Worm (Caenorhabditis elegans) whole organism, mixed stage, embryonic: ENCODE results near the gene srxa-8.

ENCODE experiments used
- blmp-1 ChIP-seq: fragments of 150-350 bp; optimal IDR thresholded peaks from 2 replicates; lab custom pipeline; 2014; ENCODE audit warnings: missing biosample characterization, missing genetic modification characterization
- nhr-12 ChIP-seq: fragments of 150-350 bp; optimal IDR thresholded peaks from 2 replicates; lab custom pipeline; 2014; ENCODE audit warnings: missing biosample characterization, missing genetic modification characterization
- pha-4 ChIP-seq: fragments of 150-350 bp; optimal IDR thresholded peaks from 2 replicates; lab custom pipeline; 2018; ENCODE audit warnings: missing biosample characterization, missing genetic modification reagents, missing genetic modification characterization
- snpc-4 ChIP-seq: fragments of 150-350 bp; optimal IDR thresholded peaks from 2 replicates; lab custom pipeline; 2014; ENCODE audit warnings: missing biosample characterization, missing genetic modification characterization

- TF ChIP-seq snpc-4 (tag; lab: Kevin White, UChicago) = no peak
- no peak for TF ChIP-seq nhr-12 (tag; lab: Kevin White, UChicago)
- TF ChIP-seq blmp-1 (tag; lab: Kevin White, UChicago) = no peak
- TF ChIP-seq pha-4 (tag; lab: Kevin White, UChicago) = no peak
Measured at ce11 chrX:13322886-13323285, 14.2 kb upstream of the srxa-8 start, which contains the start of gene F46G10.2.
